Worm (Caenorhabditis elegans) whole organism, mixed stage, embryonic: Measurements from ENCODE around the gene mlc-2.

Experiments
- bed-3 ChIP-seq: fragments of 200-800 bp; sonication (Bioruptor generic); optimal IDR thresholded peaks from 3 replicates; lab custom pipeline; 2018; ENCODE audit warnings: mild to moderate bottlenecking, missing genetic modification characterization, moderate library complexity, missing compliant biosample characterization
- blmp-1 ChIP-seq: fragments of 150-350 bp; optimal IDR thresholded peaks from 2 replicates; lab custom pipeline; 2014; ENCODE audit warnings: missing biosample characterization, missing genetic modification characterization
- ceh-39 ChIP-seq: fragments of 150-350 bp; optimal IDR thresholded peaks from 2 replicates; lab custom pipeline; 2014; ENCODE audit warnings: missing biosample characterization, missing genetic modification characterization
- ceh-43 ChIP-seq: fragments of 200-800 bp; sonication (Bioruptor generic); optimal IDR thresholded peaks from 2 replicates; lab custom pipeline; 2018; ENCODE audit warnings: mild to moderate bottlenecking, missing genetic modification characterization, moderate library complexity, missing compliant biosample characterization
- ceh-83 ChIP-seq: fragments of 200-800 bp; sonication (Bioruptor generic); optimal IDR thresholded peaks from 2 replicates; lab custom pipeline; 2018; ENCODE audit warnings: mild to moderate bottlenecking, missing genetic modification characterization, missing compliant biosample characterization
- ces-1 ChIP-seq: fragments of 150-350 bp; optimal IDR thresholded peaks from 2 replicates; lab custom pipeline; 2014; ENCODE audit warnings: missing biosample characterization, missing genetic modification reagents, missing genetic modification characterization
- cnd-1 ChIP-seq: fragments of 200-800 bp; sonication (Bioruptor generic); optimal IDR thresholded peaks from 2 replicates; lab custom pipeline; 2018; ENCODE audit warnings: mild to moderate bottlenecking, missing genetic modification characterization, missing compliant biosample characterization
- elt-1 ChIP-seq: sonication (generic microtip); optimal IDR thresholded peaks from 2 replicates; lab custom pipeline; 2017; ENCODE audit warnings: missing genetic modification characterization, mild to moderate bottlenecking, missing compliant biosample characterization, antibody characterized with exemption, moderate library complexity, borderline replicate concordance; ENCODE audit not compliant: insufficient read depth
- elt-3 ChIP-seq: fragments of 150-350 bp; optimal IDR thresholded peaks from 2 replicates; lab custom pipeline; 2014; ENCODE audit warnings: missing biosample characterization, missing genetic modification characterization
- flh-1 ChIP-seq: fragments of 200-800 bp; sonication (Bioruptor generic); optimal IDR thresholded peaks from 2 replicates; lab custom pipeline; 2018; ENCODE audit warnings: mild to moderate bottlenecking, missing genetic modification characterization, moderate library complexity, missing compliant biosample characterization
- ham-2 ChIP-seq: fragments of 200-800 bp; sonication (Bioruptor generic); optimal IDR thresholded peaks from 2 replicates; lab custom pipeline; 2018; ENCODE audit warnings: mild to moderate bottlenecking, missing genetic modification characterization, missing compliant biosample characterization
- hlh-1 ChIP-seq: fragments of 150-350 bp; optimal IDR thresholded peaks from 2 replicates; lab custom pipeline; 2014; ENCODE audit warnings: missing biosample characterization, missing genetic modification reagents, missing genetic modification characterization
- lin-13 ChIP-seq: fragments of 150-350 bp; optimal IDR thresholded peaks from 2 replicates; lab custom pipeline; 2014; ENCODE audit warnings: missing biosample characterization, missing genetic modification characterization
- lin-32 ChIP-seq: fragments of 200-800 bp; sonication (Bioruptor generic); optimal IDR thresholded peaks from 2 replicates; lab custom pipeline; 2018; ENCODE audit warnings: mild to moderate bottlenecking, missing genetic modification characterization, missing compliant biosample characterization
- lsy-2 ChIP-seq: fragments of 150-350 bp; optimal IDR thresholded peaks from 2 replicates; lab custom pipeline; 2014; ENCODE audit warnings: missing biosample characterization, missing genetic modification characterization
- mab-5 ChIP-seq: fragments of 150-350 bp; optimal IDR thresholded peaks from 2 replicates; lab custom pipeline; 2014; ENCODE audit warnings: missing biosample characterization, missing genetic modification characterization
- mep-1 ChIP-seq: fragments of 150-350 bp; optimal IDR thresholded peaks from 2 replicates; lab custom pipeline; 2017; ENCODE audit warnings: missing biosample characterization, missing genetic modification reagents, missing genetic modification characterization, inconsistent platforms
- mls-2 ChIP-seq: sonication (generic microtip); optimal IDR thresholded peaks from 2 replicates; lab custom pipeline; 2016; ENCODE audit warnings: mild to moderate bottlenecking, missing genetic modification characterization, moderate library complexity, missing compliant biosample characterization
- nhr-2 ChIP-seq: fragments of 150-350 bp; optimal IDR thresholded peaks from 2 replicates; lab custom pipeline; 2014; ENCODE audit warnings: missing biosample characterization, missing genetic modification characterization
- nhr-237 ChIP-seq: fragments of 150-350 bp; optimal IDR thresholded peaks from 2 replicates; lab custom pipeline; 2014; ENCODE audit warnings: missing biosample characterization, missing genetic modification characterization
- nhr-28 ChIP-seq: fragments of 150-350 bp; optimal IDR thresholded peaks from 2 replicates; lab custom pipeline; 2014; ENCODE audit warnings: missing biosample characterization, missing genetic modification characterization
- nhr-76 ChIP-seq: sonication (generic microtip); optimal IDR thresholded peaks from 2 replicates; lab custom pipeline; 2017; ENCODE audit warnings: missing biosample characterization, missing genetic modification characterization
- pha-4 ChIP-seq: fragments of 150-350 bp; optimal IDR thresholded peaks from 2 replicates; lab custom pipeline; 2018; ENCODE audit warnings: missing biosample characterization, missing genetic modification reagents, missing genetic modification characterization
- sem-2 ChIP-seq: fragments of 200-800 bp; sonication (Bioruptor generic); optimal IDR thresholded peaks from 2 replicates; lab custom pipeline; 2018; ENCODE audit warnings: mild to moderate bottlenecking, missing genetic modification characterization, missing compliant biosample characterization
- snpc-4 ChIP-seq: fragments of 150-350 bp; optimal IDR thresholded peaks from 2 replicates; lab custom pipeline; 2014; ENCODE audit warnings: missing biosample characterization, missing genetic modification characterization
- sptf-1 ChIP-seq: sonication (generic microtip); optimal IDR thresholded peaks from 2 replicates; lab custom pipeline; 2017; ENCODE audit warnings: mild to moderate bottlenecking, missing genetic modification characterization, moderate library complexity, missing compliant biosample characterization
- tbx-8 ChIP-seq: fragments of 200-800 bp; sonication (Bioruptor generic); optimal IDR thresholded peaks from 2 replicates; lab custom pipeline; 2018; ENCODE audit warnings: mild to moderate bottlenecking, missing genetic modification characterization, moderate library complexity, missing compliant biosample characterization
- unc-120 ChIP-seq: sonication (generic microtip); optimal IDR thresholded peaks from 2 replicates; lab custom pipeline; 2017; ENCODE audit warnings: missing genetic modification characterization, missing compliant biosample characterization; ENCODE audit not compliant: poor library complexity, severe bottlenecking
- unc-39 ChIP-seq: fragments of 150-350 bp; optimal IDR thresholded peaks from 2 replicates; lab custom pipeline; 2014; ENCODE audit warnings: missing biosample characterization, missing genetic modification characterization
- unc-62 ChIP-seq: fragments of 150-350 bp; optimal IDR thresholded peaks from 2 replicates; lab custom pipeline; 2014; ENCODE audit warnings: missing biosample characterization, missing genetic modification reagents, missing genetic modification characterization
- zip-8 ChIP-seq: fragments of 150-350 bp; optimal IDR thresholded peaks from 2 replicates; lab custom pipeline; 2014; ENCODE audit warnings: missing biosample characterization, missing genetic modification characterization

The mlc-2 gene

ce11 chrX:17468483-17468882, 12.1 kb upstream of the mlc-2 start:
- TF ChIP-seq flh-1 (GFP tag; lab: Kevin White, UChicago): no peak
- no peak for TF ChIP-seq nhr-28

- TF ChIP-seq nhr-237 (tag; lab: Kevin White, UChicago) (no peak), snpc-4 (tag; lab: Kevin White, UChicago) (no peak), unc-39 (no peak), mep-1 (tag; lab: Kevin White, UChicago) (no peak), lin-13 (tag; lab: Kevin White, UChicago) (no peak), zip-8 (tag; lab: Kevin White, UChicago) (no peak), tbx-8 (GFP tag; lab: Kevin White, UChicago) (no peak), pha-4 (tag; lab: Kevin White, UChicago) (no peak), ces-1 (GFP tag; lab: Kevin White, UChicago) (no peak), mab-5 (tag; lab: Kevin White, UChicago) (no peak), elt-1 (no peak), sptf-1 (no peak), nhr-28 (no peak), bed-3 (GFP tag; lab: Kevin White, UChicago) (no peak), blmp-1 (tag; lab: Kevin White, UChicago) (no peak)
These were observed 10.2 kb upstream of the mlc-2 start, which contains the start of gene ZK54.3 for ce11 chrX:17466615-17467014. Gene ZK54.3, minus strand, starts transcription at chrX:17467005.

ce11 chrX:17464801-17465200, 8.4 kb upstream of the mlc-2 start, which contains the start of gene slc-17.1:
Gene slc-17.1, minus strand, starts transcription at chrX:17464901.
- TF ChIP-seq unc-62 (GFP tag; lab: Kevin White, UChicago) (no peak), sem-2 (GFP tag; lab: Kevin White, UChicago) (no peak), lsy-2 (tag; lab: Kevin White, UChicago) (no peak), nhr-76 (no peak), nhr-28 (no peak), lin-32 (GFP tag; lab: Kevin White, UChicago) (no peak), mls-2 (tag; lab: Kevin White, UChicago) (no peak), ceh-43 (GFP tag; lab: Kevin White, UChicago) (no peak), ceh-39 (tag; lab: Kevin White, UChicago) (no peak), zip-8 (tag; lab: Kevin White, UChicago) (no peak), snpc-4 (tag; lab: Kevin White, UChicago) (no peak), unc-120 (tag; lab: Kevin White, UChicago) (no peak), sptf-1 (no peak), mep-1 (tag; lab: Kevin White, UChicago) (no peak), ham-2 (GFP tag; lab: Kevin White, UChicago) (no peak)

- TF ChIP-seq ceh-43 (GFP tag; lab: Kevin White, UChicago) (no peak), hlh-1 (tag; lab: Kevin White, UChicago) (peak; percentile 32)
These were observed 5.6 kb upstream of the mlc-2 start for ce11 chrX:17461958-17462357.

- TF ChIP-seq zip-8 (tag; lab: Kevin White, UChicago): no peak
- TF ChIP-seq flh-1 (GFP tag; lab: Kevin White, UChicago): no peak
- no peak for TF ChIP-seq mab-5 (tag; lab: Kevin White, UChicago)
- TF ChIP-seq nhr-2 (tag; lab: Kevin White, UChicago): no peak
- TF ChIP-seq cnd-1 (tag; lab: Kevin White, UChicago): no peak
- no peak for TF ChIP-seq pha-4 (tag; lab: Kevin White, UChicago)
- TF ChIP-seq unc-120 (tag; lab: Kevin White, UChicago): peak; percentile 86
- no peak for TF ChIP-seq nhr-237 (tag; lab: Kevin White, UChicago)
- no peak for TF ChIP-seq sem-2 (GFP tag; lab: Kevin White, UChicago)
- TF ChIP-seq ceh-83: peak; percentile 24
- no peak for TF ChIP-seq elt-3 (tag; lab: Kevin White, UChicago)
- TF ChIP-seq nhr-28: no peak
- no peak for TF ChIP-seq ceh-39 (tag; lab: Kevin White, UChicago)
- TF ChIP-seq hlh-1 (tag; lab: Kevin White, UChicago): peak; percentile 77
These were observed 2.5 kb upstream of the mlc-2 start, which contains the start of gene mlc-1 for ce11 chrX:17458887-17459286. Gene mlc-1, plus strand, starts transcription at chrX:17459210.
